Worm (Caenorhabditis elegans) whole organism, L4 larva: ENCODE results near the gene acbp-4.

Experiments used
- F10B5.3 ChIP-seq: sonication (generic microtip); optimal IDR thresholded peaks from 2 replicates; lab custom pipeline; 2016; ENCODE audit warnings: mild to moderate bottlenecking, missing genetic modification characterization, missing compliant biosample characterization
- F44E2.7 ChIP-seq: fragments of 200-800 bp; sonication (Bioruptor generic); IDR thresholded peaks from 2 replicates; pipeline ENCODE4 v2.1.2; 2022; ENCODE audit warnings: missing genetic modification characterization, missing compliant biosample characterization
- fos-1 ChIP-seq: fragments of 150-350 bp; optimal IDR thresholded peaks from 2 replicates; lab custom pipeline; 2014; ENCODE audit warnings: missing biosample characterization, missing genetic modification characterization
- zag-1 ChIP-seq: fragments of 150-350 bp; optimal IDR thresholded peaks from 2 replicates; lab custom pipeline; 2014; ENCODE audit warnings: missing biosample characterization, missing genetic modification characterization

DNA sequence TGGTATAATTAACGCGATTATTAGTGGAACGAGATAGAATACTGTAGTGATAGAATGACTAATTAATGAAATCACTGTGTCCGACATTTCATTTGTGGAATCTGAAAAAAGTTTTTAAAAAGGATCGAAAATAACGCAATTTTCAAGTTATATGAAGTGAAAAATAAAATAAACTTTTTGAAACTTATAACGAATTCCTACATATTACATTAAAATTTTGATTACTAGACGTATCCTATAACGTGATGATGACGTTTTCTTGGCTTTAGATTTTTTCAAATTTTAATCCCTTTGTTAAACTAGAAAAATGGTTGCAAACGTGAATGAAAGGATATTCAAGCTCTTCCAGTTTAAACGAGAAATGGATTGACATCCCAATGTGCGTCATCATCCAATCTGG, 18.4 kb downstream of the acbp-4 start, which contains the start of gene algn-11:
- TF ChIP-seq fos-1 (tag; lab: Kevin White, UChicago) (no peak), F10B5.3 (tag; lab: Kevin White, UChicago) (no peak), F44E2.7 (GFP tag; lab: Robert Waterston, UW) (no peak), zag-1 (tag; lab: Kevin White, UChicago) (no peak)
